Fruit fly (Drosophila melanogaster): ENCODE measurements around the gene CG16772.

The CG16772 gene

dm6 chr2L:19962252-19962729 lies at the start of gene CG16772, which contains the start of gene CG13965:
Gene CG16772 (plus strand): TSS chr2L:19962679.
Gene CG13965 (minus strand): TSS chr2L:19962352.
- TF ChIP-seq CG17801 (GFP tag; optimal IDR thresholded peaks at IDR 0.05; ENCODE audit: partially characterized antibody) = no peak

- TF ChIP-seq CG17801 (GFP tag; optimal IDR thresholded peaks at IDR 0.05; ENCODE audit: partially characterized antibody) = no peak
These were observed 49.1 kb upstream of the CG16772 start, which contains the start of gene TotE for dm6 chr2L:19913416-19913815. Gene TotE (minus strand): TSS chr2L:19913516.

dm6 chr2L:19915195-19915594 lies 47.3 kb upstream of the CG16772 start:
- TF ChIP-seq CG17801 (GFP tag; optimal IDR thresholded peaks at IDR 0.05; ENCODE audit: partially characterized antibody) = no peak

dm6 chr2L:19916982-19917381 lies 45.5 kb upstream of the CG16772 start:
- no peak for TF ChIP-seq CG17801 (GFP tag; optimal IDR thresholded peaks at IDR 0.05; ENCODE audit: partially characterized antibody)

dm6 chr2L:19917860-19918259 lies 44.6 kb upstream of the CG16772 start:
- no peak for TF ChIP-seq CG17801 (GFP tag; optimal IDR thresholded peaks at IDR 0.05; ENCODE audit: partially characterized antibody)

- no peak for TF ChIP-seq CG17801 (GFP tag; optimal IDR thresholded peaks at IDR 0.05; ENCODE audit: partially characterized antibody)
These were observed 38.7 kb upstream of the CG16772 start for dm6 chr2L:19923786-19924185.

- TF ChIP-seq CG17801 (GFP tag; optimal IDR thresholded peaks at IDR 0.05; ENCODE audit: partially characterized antibody) = no peak
These were observed 32.4 kb upstream of the CG16772 start for dm6 chr2L:19930102-19930501.

- TF ChIP-seq CG17801 (GFP tag; optimal IDR thresholded peaks at IDR 0.05; ENCODE audit: partially characterized antibody) = no peak
These were observed 30.0 kb upstream of the CG16772 start for dm6 chr2L:19932523-19932922.

- TF ChIP-seq CG17801 (GFP tag; optimal IDR thresholded peaks at IDR 0.05; ENCODE audit: partially characterized antibody) = no peak
These were observed 27.2 kb upstream of the CG16772 start for dm6 chr2L:19935085-19935846.

dm6 chr2L:19937804-19938461 lies 24.5 kb upstream of the CG16772 start:
- no peak for TF ChIP-seq CG17801 (GFP tag; optimal IDR thresholded peaks at IDR 0.05; ENCODE audit: partially characterized antibody)

dm6 chr2L:19940036-19940435 lies 22.4 kb upstream of the CG16772 start:
- no peak for TF ChIP-seq CG17801 (GFP tag; optimal IDR thresholded peaks at IDR 0.05; ENCODE audit: partially characterized antibody)

dm6 chr2L:19941352-19941851 lies 21.1 kb upstream of the CG16772 start:
- no peak for TF ChIP-seq CG17801 (GFP tag; optimal IDR thresholded peaks at IDR 0.05; ENCODE audit: partially characterized antibody)

dm6 chr2L:19942510-19942909 lies 20.0 kb upstream of the CG16772 start:
- TF ChIP-seq CG17801 (GFP tag; optimal IDR thresholded peaks at IDR 0.05; ENCODE audit: partially characterized antibody) = no peak

dm6 chr2L:19943112-19943511 lies 19.4 kb upstream of the CG16772 start:
- TF ChIP-seq CG17801 (GFP tag; optimal IDR thresholded peaks at IDR 0.05; ENCODE audit: partially characterized antibody) = no peak

dm6 chr2L:19944309-19945172 lies 17.9 kb upstream of the CG16772 start:
- no peak for TF ChIP-seq CG17801 (GFP tag; optimal IDR thresholded peaks at IDR 0.05; ENCODE audit: partially characterized antibody)

Measured in ovary, adult (tissue).